Fruit fly (Drosophila melanogaster) whole organism, embryonic: ENCODE data around the gene Mo25.

Experiments
- Abd-B ChIP-seq: fragments of 200-800 bp; sonication (Bioruptor generic); optimal IDR thresholded peaks from 2 replicates; lab custom pipeline; 2018; ENCODE audit warnings: missing biosample characterization, mild to moderate bottlenecking, missing genetic modification characterization, moderate library complexity
- Adf1 ChIP-seq: fragments of 200-800 bp; sonication (Bioruptor generic); IDR thresholded peaks from 2 replicates; pipeline ENCODE4 v1.3.6; 2022; ENCODE audit warnings: missing biosample characterization, missing genetic modification characterization
- C15 ChIP-seq: fragments of 200-800 bp; sonication (Bioruptor generic); IDR thresholded peaks from 3 replicates; pipeline ENCODE4 v1.3.6; 2022; ENCODE audit warnings: missing biosample characterization, missing genetic modification characterization
- CG10366 ChIP-seq: fragments of 200-800 bp; sonication (Bioruptor generic); IDR thresholded peaks from 2 replicates; pipeline ENCODE4 v1.3.6; 2022; ENCODE audit warnings: missing biosample characterization, missing genetic modification characterization
- CG10462 ChIP-seq: fragments of 200-800 bp; sonication (Bioruptor generic); optimal IDR thresholded peaks from 2 replicates; lab custom pipeline; 2016; ENCODE audit warnings: missing biosample characterization, missing genetic modification characterization
- CG10543 ChIP-seq: fragments of 200-800 bp; sonication (Bioruptor generic); optimal IDR thresholded peaks from 3 replicates; lab custom pipeline; 2017; ENCODE audit warnings: missing biosample characterization, mild to moderate bottlenecking, missing genetic modification characterization, moderate library complexity
- CG12744 ChIP-seq: fragments of 200-800 bp; sonication (Bioruptor generic); optimal IDR thresholded peaks from 2 replicates; lab custom pipeline; 2016; ENCODE audit warnings: missing biosample characterization, missing genetic modification characterization
- CG13287 ChIP-seq: fragments of 200-800 bp; sonication (Bioruptor generic); IDR thresholded peaks from 2 replicates; pipeline ENCODE4 v1.3.6; 2022; ENCODE audit warnings: missing biosample characterization, missing genetic modification characterization; ENCODE audit not compliant: partially characterized antibody
- CG15073 ChIP-seq: fragments of 200-800 bp; sonication (Bioruptor generic); optimal IDR thresholded peaks from 2 replicates; lab custom pipeline; 2016; ENCODE audit warnings: missing biosample characterization, missing genetic modification characterization
- CG1603 ChIP-seq: fragments of 200-800 bp; sonication (Bioruptor generic); optimal IDR thresholded peaks from 2 replicates; lab custom pipeline; 2019; ENCODE audit warnings: missing biosample characterization, mild to moderate bottlenecking, missing genetic modification characterization, moderate library complexity
- CG16863 ChIP-seq: fragments of 200-800 bp; sonication (Bioruptor generic); optimal IDR thresholded peaks from 3 replicates; lab custom pipeline; 2016; ENCODE audit warnings: missing biosample characterization, missing genetic modification characterization
- CG31365 ChIP-seq: fragments of 200-800 bp; sonication (Bioruptor generic); optimal IDR thresholded peaks from 2 replicates; lab custom pipeline; 2018; ENCODE audit warnings: missing biosample characterization, mild to moderate bottlenecking, missing genetic modification characterization
- CG32532 ChIP-seq: fragments of 200-800 bp; sonication (Bioruptor generic); IDR thresholded peaks from 2 replicates; pipeline ENCODE4 v1.3.6; 2022; ENCODE audit warnings: missing biosample characterization, missing genetic modification characterization
- CG3281 ChIP-seq: fragments of 200-800 bp; sonication (Bioruptor generic); optimal IDR thresholded peaks from 3 replicates; lab custom pipeline; 2017; ENCODE audit warnings: missing biosample characterization, mild to moderate bottlenecking, missing genetic modification characterization
- CG8388 ChIP-seq: fragments of 200-800 bp; sonication (Bioruptor generic); optimal IDR thresholded peaks from 2 replicates; lab custom pipeline; 2019; ENCODE audit warnings: missing biosample characterization, mild to moderate bottlenecking, missing genetic modification characterization, moderate library complexity
- CG8478 ChIP-seq: fragments of >200 bp; optimal IDR thresholded peaks from 2 replicates; lab custom pipeline; 2018
- CG8765 ChIP-seq: fragments of 200-800 bp; sonication (Bioruptor generic); IDR thresholded peaks from 2 replicates; pipeline ENCODE4 v1.3.6; 2022; ENCODE audit warnings: missing biosample characterization, missing genetic modification characterization
- Doc3 ChIP-seq: fragments of 200-800 bp; sonication (Bioruptor generic); IDR thresholded peaks from 3 replicates; pipeline ENCODE4 v1.3.6; 2022; ENCODE audit warnings: missing biosample characterization, missing genetic modification characterization; ENCODE audit not compliant: partially characterized antibody
- HLH54F ChIP-seq: fragments of 200-800 bp; sonication (Bioruptor generic); optimal IDR thresholded peaks from 3 replicates; lab custom pipeline; 2016; ENCODE audit warnings: missing biosample characterization, missing genetic modification characterization
- Jarid2 ChIP-seq: fragments of 200-800 bp; sonication (Bioruptor generic); optimal IDR thresholded peaks from 3 replicates; lab custom pipeline; 2017; ENCODE audit warnings: mild to moderate bottlenecking, missing biosample characterization, missing genetic modification reagents, missing genetic modification characterization
- MESR4 ChIP-seq: fragments of 200-800 bp; sonication (Bioruptor generic); optimal IDR thresholded peaks from 2 replicates; lab custom pipeline; 2018; ENCODE audit warnings: missing biosample characterization, mild to moderate bottlenecking, missing genetic modification characterization, moderate library complexity
- Meics ChIP-seq: fragments of 200-800 bp; sonication (Bioruptor generic); optimal IDR thresholded peaks from 2 replicates; lab custom pipeline; 2017; ENCODE audit warnings: missing biosample characterization, mild to moderate bottlenecking, missing genetic modification characterization
- Opbp ChIP-seq: fragments of 200-800 bp; sonication (Bioruptor generic); IDR thresholded peaks from 3 replicates; pipeline ENCODE4 v1.3.6; 2022; ENCODE audit warnings: missing biosample characterization, missing genetic modification characterization; ENCODE audit not compliant: partially characterized antibody
- PHDP ChIP-seq: fragments of 200-800 bp; sonication (Bioruptor generic); optimal IDR thresholded peaks from 3 replicates; lab custom pipeline; 2018; ENCODE audit warnings: missing biosample characterization, mild to moderate bottlenecking, missing genetic modification characterization, moderate library complexity
- Ravus ChIP-seq: fragments of 200-800 bp; sonication (Bioruptor generic); IDR thresholded peaks from 2 replicates; pipeline ENCODE4 v1.3.6; 2022; ENCODE audit warnings: missing biosample characterization, missing genetic modification characterization
- Sin3A ChIP-seq: fragments of >200 bp; optimal IDR thresholded peaks from 2 replicates; lab custom pipeline; 2018
- Six4 ChIP-seq: fragments of 200-800 bp; sonication (Bioruptor generic); optimal IDR thresholded peaks from 2 replicates; lab custom pipeline; 2016; ENCODE audit warnings: missing biosample characterization, missing genetic modification characterization
- Vsx1 ChIP-seq: fragments of 200-800 bp; sonication (Bioruptor generic); optimal IDR thresholded peaks from 2 replicates; lab custom pipeline; 2017; ENCODE audit warnings: missing biosample characterization, mild to moderate bottlenecking, missing genetic modification characterization, missing genetic modification reagents
- abd-A ChIP-seq: fragments of 200-800 bp; sonication (Bioruptor generic); optimal IDR thresholded peaks from 3 replicates; lab custom pipeline; 2019; ENCODE audit warnings: missing biosample characterization, mild to moderate bottlenecking, missing genetic modification characterization, moderate library complexity
- al ChIP-seq: fragments of 200-800 bp; sonication (Bioruptor generic); IDR thresholded peaks from 2 replicates; pipeline ENCODE4 v1.3.6; 2022; ENCODE audit warnings: missing biosample characterization, missing genetic modification characterization
- ase ChIP-seq: fragments of 200-800 bp; sonication (Bioruptor generic); IDR thresholded peaks from 3 replicates; pipeline ENCODE4 v1.3.6; 2022; ENCODE audit warnings: missing biosample characterization, missing genetic modification characterization
- cato ChIP-seq: fragments of 200-800 bp; sonication (Bioruptor generic); optimal IDR thresholded peaks from 2 replicates; lab custom pipeline; 2016; ENCODE audit warnings: missing biosample characterization, missing genetic modification characterization, borderline replicate concordance
- corto ChIP-seq: fragments of 200-800 bp; sonication (Bioruptor generic); optimal IDR thresholded peaks from 2 replicates; lab custom pipeline; 2016; ENCODE audit warnings: missing biosample characterization, mild to moderate bottlenecking, missing genetic modification characterization, moderate library complexity
- dm ChIP-seq: fragments of 200-800 bp; sonication (Bioruptor generic); optimal IDR thresholded peaks from 3 replicates; lab custom pipeline; 2016; ENCODE audit warnings: missing biosample characterization, missing genetic modification characterization
- ems ChIP-seq: fragments of 200-800 bp; sonication (Bioruptor generic); optimal IDR thresholded peaks from 3 replicates; lab custom pipeline; 2016; ENCODE audit warnings: missing biosample characterization, missing genetic modification characterization
- exex ChIP-seq: fragments of 200-800 bp; sonication (Bioruptor generic); optimal IDR thresholded peaks from 4 replicates; lab custom pipeline; 2018; ENCODE audit warnings: missing biosample characterization, mild to moderate bottlenecking, missing genetic modification characterization, moderate library complexity
- fd102C ChIP-seq: fragments of 200-800 bp; sonication (Bioruptor generic); optimal IDR thresholded peaks from 2 replicates; lab custom pipeline; 2018; ENCODE audit warnings: missing biosample characterization, mild to moderate bottlenecking, missing genetic modification characterization, moderate library complexity
- gce ChIP-seq: fragments of 200-800 bp; sonication (Bioruptor generic); IDR thresholded peaks from 3 replicates; pipeline ENCODE4 v1.3.6; 2022; ENCODE audit warnings: missing biosample characterization, missing genetic modification characterization
- gem ChIP-seq: fragments of 200-800 bp; sonication (Bioruptor generic); optimal IDR thresholded peaks from 2 replicates; lab custom pipeline; 2019; ENCODE audit warnings: missing biosample characterization, mild to moderate bottlenecking, missing genetic modification characterization, moderate library complexity
- gsb-n ChIP-seq: fragments of 200-800 bp; sonication (Bioruptor generic); optimal IDR thresholded peaks from 3 replicates; lab custom pipeline; 2018; ENCODE audit warnings: missing biosample characterization, mild to moderate bottlenecking, missing genetic modification characterization
- mld ChIP-seq: fragments of 200-800 bp; sonication (Bioruptor generic); IDR thresholded peaks from 3 replicates; pipeline ENCODE4 v1.3.6; 2022; ENCODE audit warnings: missing biosample characterization, missing genetic modification characterization; ENCODE audit not compliant: partially characterized antibody
- pan ChIP-seq, 4 experiments: fragments of >200 bp in 3 of 4; fragments of 200-800 bp in 1 of 4; sonication (Bioruptor generic) in 1 of 4; optimal IDR thresholded peaks in 3 of 4; IDR thresholded peaks in 1 of 4; 2 replicates each; pipeline versions ENCODE4 v1.3.6 to Lab custom; 2017 to 2022; ENCODE audit warnings: missing biosample characterization in 2 of 4, missing genetic modification characterization in 2 of 4, mixed read lengths in 1 of 4
- sens-2 ChIP-seq: fragments of 200-800 bp; sonication (Bioruptor generic); IDR thresholded peaks from 2 replicates; pipeline ENCODE4 v1.3.6; 2022; ENCODE audit warnings: missing biosample characterization, missing genetic modification characterization
- seq ChIP-seq: fragments of 200-800 bp; sonication (Bioruptor generic); IDR thresholded peaks from 2 replicates; pipeline ENCODE4 v1.3.6; 2022; ENCODE audit warnings: missing biosample characterization, missing genetic modification characterization
- shn ChIP-seq: fragments of 200-800 bp; sonication (Bioruptor generic); optimal IDR thresholded peaks from 3 replicates; lab custom pipeline; 2016; ENCODE audit warnings: missing biosample characterization, missing genetic modification characterization
- sim ChIP-seq: fragments of 200-800 bp; sonication (Bioruptor generic); IDR thresholded peaks from 2 replicates; pipeline ENCODE4 v1.3.6; 2022; ENCODE audit warnings: missing biosample characterization, missing genetic modification characterization
- stwl ChIP-seq: fragments of 200-800 bp; sonication (Bioruptor generic); optimal IDR thresholded peaks from 3 replicates; lab custom pipeline; 2018; ENCODE audit warnings: missing biosample characterization, mild to moderate bottlenecking, missing genetic modification characterization, moderate library complexity
- tgo ChIP-seq: fragments of 200-800 bp; sonication (Bioruptor generic); IDR thresholded peaks from 3 replicates; pipeline ENCODE4 v1.3.6; 2022; ENCODE audit warnings: missing biosample characterization, missing genetic modification characterization
- tio ChIP-seq: fragments of 200-800 bp; sonication (Bioruptor generic); optimal IDR thresholded peaks from 2 replicates; lab custom pipeline; 2017; ENCODE audit warnings: missing biosample characterization, missing genetic modification characterization, inconsistent platforms
- tup ChIP-seq: fragments of 200-800 bp; sonication (Bioruptor generic); optimal IDR thresholded peaks from 2 replicates; lab custom pipeline; 2016; ENCODE audit warnings: missing biosample characterization, mild to moderate bottlenecking, missing genetic modification characterization, moderate library complexity
- wor ChIP-seq: fragments of 200-800 bp; sonication (Bioruptor generic); IDR thresholded peaks from 2 replicates; pipeline ENCODE4 v1.3.6; 2022; ENCODE audit warnings: missing biosample characterization, missing genetic modification characterization
- zf30C ChIP-seq: fragments of 200-800 bp; sonication (Bioruptor generic); optimal IDR thresholded peaks from 3 replicates; lab custom pipeline; 2018; ENCODE audit warnings: missing biosample characterization, mild to moderate bottlenecking, missing genetic modification characterization

The Mo25 gene

dm6 chr3L:16590860-16591259 is 24.4 kb downstream of the Mo25 start, which contains the start of gene tra (continued):
- TF ChIP-seq ems (no peak), CG8388 (no peak), CG13287 (GFP tag; lab: Robert Waterston, UW) (peak; percentile 74), Jarid2 (GFP tag; lab: Kevin White, UChicago) (no peak), seq (GFP tag; lab: Robert Waterston, UW) (no peak), corto (GFP tag; lab: Kevin White, UChicago) (no peak), CG8478 (lab: Kevin White, UChicago) (no peak), sens-2 (GFP tag; lab: Robert Waterston, UW) (no peak), gsb-n (tag; lab: Kevin White, UChicago) (no peak), CG12744 (GFP tag; lab: Kevin White, UChicago) (no peak), Adf1 (no peak), pan (optimal IDR thresholded peaks at IDR 0.05; lab: Kevin White, UChicago) (no peak), pan (GFP tag; optimal IDR thresholded peaks at IDR 0.05 in 1 of 2, IDR thresholded peaks at IDR 0.05 in 1 of 2) (no peak), abd-A (tag; lab: Kevin White, UChicago) (no peak), HLH54F (GFP tag; lab: Kevin White, UChicago) (no peak), cato (GFP tag; lab: Kevin White, UChicago) (no peak), CG10462 (GFP tag; lab: Kevin White, UChicago) (no peak), CG16863 (GFP tag; lab: Kevin White, UChicago) (no peak), Opbp (GFP tag; lab: Robert Waterston, UW) (peak; percentile 83), Vsx1 (no peak), CG3281 (GFP tag; lab: Kevin White, UChicago) (no peak), Six4 (no peak), CG10366 (GFP tag; lab: Robert Waterston, UW) (no peak), Doc3 (GFP tag; lab: Robert Waterston, UW) (peak; percentile 60), exex (no peak), gem (tag; lab: Kevin White, UChicago) (no peak), zf30C (no peak), CG15073 (GFP tag; lab: Kevin White, UChicago) (no peak), CG1603 (tag; lab: Kevin White, UChicago) (peak; percentile 71), tio (no peak), Abd-B (GFP tag; lab: Kevin White, UChicago) (no peak), al (GFP tag; lab: Robert Waterston, UW) (no peak), Ravus (GFP tag; lab: Robert Waterston, UW) (no peak), tup (GFP tag; lab: Kevin White, UChicago) (no peak), sim (GFP tag; lab: Robert Waterston, UW) (no peak), dm (GFP tag; lab: Kevin White, UChicago) (peak; percentile 17), stwl (peak; percentile 64), Sin3A (lab: Kevin White, UChicago) (peak; percentile 42), CG31365 (no peak), gce (GFP tag; lab: Robert Waterston, UW) (no peak), wor (GFP tag; lab: Robert Waterston, UW) (no peak), fd102C (GFP tag; lab: Kevin White, UChicago) (no peak), CG10543 (no peak), CG32532 (GFP tag; lab: Robert Waterston, UW) (no peak), PHDP (tag; lab: Kevin White, UChicago) (no peak), shn (no peak), C15 (GFP tag; lab: Robert Waterston, UW) (no peak), MESR4 (peak; percentile 82), ase (GFP tag; lab: Robert Waterston, UW) (no peak), tgo (GFP tag; lab: Robert Waterston, UW) (no peak), mld (GFP tag; lab: Robert Waterston, UW) (no peak), Meics (GFP tag; lab: Kevin White, UChicago) (no peak), CG8765 (GFP tag; lab: Robert Waterston, UW) (no peak)
